Worm (Caenorhabditis elegans): Measurements from ENCODE around the gene tmem-17.

DNA sequence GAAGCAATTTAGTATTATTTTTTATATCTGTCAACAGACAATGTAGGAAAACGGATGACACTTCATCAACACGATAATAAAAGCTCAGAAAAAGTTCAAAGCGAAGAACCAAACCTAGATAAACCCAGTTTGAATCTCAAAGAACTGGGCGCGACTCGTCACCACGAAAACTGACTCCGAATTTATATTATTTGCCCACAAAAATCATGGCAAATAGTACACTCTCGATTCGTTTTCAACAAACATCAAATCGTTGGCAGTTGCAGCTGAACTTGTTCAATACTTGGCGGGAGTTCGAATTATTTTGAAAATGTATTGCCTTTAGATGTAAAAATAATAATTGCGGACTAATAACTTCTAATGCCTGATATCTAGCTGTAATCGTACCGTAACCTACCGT is 13.0 kb downstream of the tmem-17 start:
- TF ChIP-seq ztf-29 (GFP tag; IDR thresholded peaks at IDR 0.05) (no peak), ztf-23 (GFP tag; IDR thresholded peaks at IDR 0.05) (no peak), T22C8.4 (GFP tag; IDR thresholded peaks at IDR 0.05) (no peak), cog-1 (tag; optimal IDR thresholded peaks at IDR 0.05) (no peak), ref-1 (GFP tag; conservative IDR thresholded peaks at IDR 0.05) (no peak), tab-1 (GFP tag; IDR thresholded peaks at IDR 0.05) (no peak)
